Worm (Caenorhabditis elegans) whole organism, late embryonic: ENCODE results near the gene fbxb-55.

ENCODE experiments used
- C08G9.2 ChIP-seq: sonication (generic microtip); optimal IDR thresholded peaks from 2 replicates; lab custom pipeline; 2016; ENCODE audit warnings: mild to moderate bottlenecking, missing genetic modification characterization, moderate library complexity, missing compliant biosample characterization
- C38D4.7 ChIP-seq: fragments of 200-800 bp; sonication (Bioruptor generic); optimal IDR thresholded peaks from 2 replicates; lab custom pipeline; 2018; ENCODE audit warnings: mild to moderate bottlenecking, missing genetic modification characterization, moderate library complexity, missing compliant biosample characterization
- K02D7.2 ChIP-seq: sonication (generic microtip); optimal IDR thresholded peaks from 2 replicates; lab custom pipeline; 2017; ENCODE audit warnings: mild to moderate bottlenecking, missing genetic modification characterization, missing compliant biosample characterization
- T23F11.4 ChIP-seq: fragments of 200-800 bp; sonication (Bioruptor generic); optimal IDR thresholded peaks from 2 replicates; lab custom pipeline; 2018; ENCODE audit warnings: mild to moderate bottlenecking, missing genetic modification characterization, missing compliant biosample characterization
- ahr-1 ChIP-seq: sonication (generic microtip); optimal IDR thresholded peaks from 2 replicates; lab custom pipeline; 2016; ENCODE audit warnings: missing genetic modification characterization, missing compliant biosample characterization
- ceh-14 ChIP-seq: sonication (generic microtip); optimal IDR thresholded peaks from 2 replicates; lab custom pipeline; 2016; ENCODE audit warnings: missing genotype, missing genetic modification characterization, missing compliant biosample characterization
- ceh-18 ChIP-seq: sonication (generic microtip); optimal IDR thresholded peaks from 2 replicates; lab custom pipeline; 2016; ENCODE audit warnings: missing genetic modification characterization, missing compliant biosample characterization
- ceh-34 ChIP-seq: sonication (generic microtip); optimal IDR thresholded peaks from 2 replicates; lab custom pipeline; 2016; ENCODE audit warnings: mild to moderate bottlenecking, missing genetic modification characterization, missing compliant biosample characterization
- ceh-9 ChIP-seq: sonication (generic microtip); optimal IDR thresholded peaks from 2 replicates; lab custom pipeline; 2016; ENCODE audit warnings: mild to moderate bottlenecking, missing genetic modification characterization, inconsistent platforms, missing compliant biosample characterization
- che-1 ChIP-seq: sonication (generic microtip); optimal IDR thresholded peaks from 2 replicates; lab custom pipeline; 2016; ENCODE audit warnings: mild to moderate bottlenecking, missing genetic modification characterization, missing compliant biosample characterization
- dmd-4 ChIP-seq: sonication (generic microtip); optimal IDR thresholded peaks from 2 replicates; lab custom pipeline; 2016; ENCODE audit warnings: borderline replicate concordance, missing genetic modification characterization, missing compliant biosample characterization
- elt-2 ChIP-seq: sonication (generic microtip); optimal IDR thresholded peaks from 2 replicates; lab custom pipeline; 2016; ENCODE audit warnings: missing genetic modification reagents, missing genetic modification characterization, missing compliant biosample characterization
- ets-4 ChIP-seq: sonication (generic microtip); optimal IDR thresholded peaks from 2 replicates; lab custom pipeline; 2016; ENCODE audit warnings: missing genetic modification characterization, missing compliant biosample characterization
- fkh-10 ChIP-seq: fragments of 150-350 bp; optimal IDR thresholded peaks from 2 replicates; lab custom pipeline; 2014; ENCODE audit warnings: missing biosample characterization, missing genetic modification reagents, missing genetic modification characterization
- gmeb-2 ChIP-seq: sonication (generic microtip); optimal IDR thresholded peaks from 2 replicates; lab custom pipeline; 2016; ENCODE audit warnings: missing genetic modification characterization, inconsistent platforms, missing compliant biosample characterization
- hlh-13 ChIP-seq: fragments of 200-800 bp; sonication (Bioruptor generic); optimal IDR thresholded peaks from 2 replicates; lab custom pipeline; 2018; ENCODE audit warnings: mild to moderate bottlenecking, missing genetic modification characterization, missing compliant biosample characterization
- hlh-15 ChIP-seq: sonication (generic microtip); optimal IDR thresholded peaks from 2 replicates; lab custom pipeline; 2016; ENCODE audit warnings: missing genetic modification characterization, missing compliant biosample characterization
- hlh-6 ChIP-seq: sonication (generic microtip); optimal IDR thresholded peaks from 2 replicates; lab custom pipeline; 2016; ENCODE audit warnings: missing genotype, missing genetic modification characterization, missing compliant biosample characterization
- lin-11 ChIP-seq: fragments of 200-800 bp; sonication (Bioruptor generic); optimal IDR thresholded peaks from 2 replicates; lab custom pipeline; 2018; ENCODE audit warnings: mild to moderate bottlenecking, missing genetic modification characterization, missing compliant biosample characterization
- madf-2 ChIP-seq: sonication (generic microtip); optimal IDR thresholded peaks from 2 replicates; lab custom pipeline; 2017; ENCODE audit warnings: missing genetic modification characterization, missing compliant biosample characterization
- mec-3 ChIP-seq: sonication (generic microtip); optimal IDR thresholded peaks from 2 replicates; lab custom pipeline; 2016; ENCODE audit warnings: borderline replicate concordance, missing genetic modification characterization, missing compliant biosample characterization
- nfya-1 ChIP-seq: sonication (generic microtip); optimal IDR thresholded peaks from 2 replicates; lab custom pipeline; 2017; ENCODE audit warnings: missing genetic modification characterization, mild to moderate bottlenecking, missing compliant biosample characterization, antibody characterized with exemption, moderate library complexity
- nhr-232 ChIP-seq: sonication (generic microtip); optimal IDR thresholded peaks from 2 replicates; lab custom pipeline; 2016; ENCODE audit warnings: missing genetic modification characterization, missing compliant biosample characterization
- odd-2 ChIP-seq: sonication (generic microtip); optimal IDR thresholded peaks from 2 replicates; lab custom pipeline; 2017; ENCODE audit warnings: antibody characterized with exemption, mild to moderate bottlenecking, missing genetic modification characterization, missing compliant biosample characterization
- pha-4 ChIP-seq: fragments of 150-350 bp; optimal IDR thresholded peaks from 2 replicates; lab custom pipeline; 2018; ENCODE audit warnings: missing biosample characterization, missing genetic modification reagents, missing genetic modification characterization
- pros-1 ChIP-seq: fragments of 150-350 bp; optimal IDR thresholded peaks from 2 replicates; lab custom pipeline; 2014; ENCODE audit warnings: missing biosample characterization, missing genetic modification reagents, missing genetic modification characterization
- ref-2 ChIP-seq: sonication (generic microtip); optimal IDR thresholded peaks from 2 replicates; lab custom pipeline; 2016; ENCODE audit warnings: missing genetic modification characterization, missing compliant biosample characterization
- rnt-1 ChIP-seq: sonication (generic microtip); optimal IDR thresholded peaks from 2 replicates; lab custom pipeline; 2016; ENCODE audit warnings: missing genetic modification characterization, missing compliant biosample characterization
- sdc-2 ChIP-seq: sonication (generic microtip); optimal IDR thresholded peaks from 2 replicates; lab custom pipeline; 2016; ENCODE audit warnings: missing genotype, missing genetic modification characterization, missing compliant biosample characterization
- syd-9 ChIP-seq: sonication (generic microtip); optimal IDR thresholded peaks from 2 replicates; lab custom pipeline; 2016; ENCODE audit warnings: mild to moderate bottlenecking, missing genetic modification characterization, moderate library complexity, missing compliant biosample characterization
- tbx-2 ChIP-seq: sonication (generic microtip); optimal IDR thresholded peaks from 2 replicates; lab custom pipeline; 2016; ENCODE audit warnings: missing genetic modification characterization, missing compliant biosample characterization
- tbx-7 ChIP-seq: sonication (generic microtip); optimal IDR thresholded peaks from 2 replicates; lab custom pipeline; 2016; ENCODE audit warnings: missing genotype, missing genetic modification characterization, missing compliant biosample characterization
- unc-3 ChIP-seq, 2 experiments: fragments of 200-800 bp in 1 of 2; sonication (Bioruptor generic) in 1 of 2; sonication (generic microtip) in 1 of 2; conservative IDR thresholded peaks in 1 of 2; optimal IDR thresholded peaks in 1 of 2; 2 replicates each; pipeline versions ENCODE4 v1.3.6 to Lab custom; 2016 to 2022; ENCODE audit warnings: missing compliant biosample characterization in 2 of 2, missing genetic modification characterization in 2 of 2, missing genetic modification reagents in 1 of 2
- unc-55 ChIP-seq: sonication (generic microtip); optimal IDR thresholded peaks from 2 replicates; lab custom pipeline; 2017; ENCODE audit warnings: missing biosample characterization, missing genetic modification reagents, missing genetic modification characterization
- unc-86 ChIP-seq: sonication (generic microtip); optimal IDR thresholded peaks from 2 replicates; lab custom pipeline; 2016; ENCODE audit warnings: missing genetic modification characterization, missing compliant biosample characterization
- ztf-16 ChIP-seq: sonication (generic microtip); optimal IDR thresholded peaks from 2 replicates; lab custom pipeline; 2017; ENCODE audit warnings: missing genetic modification characterization, missing compliant biosample characterization

Gene fbxb-55

DNA sequence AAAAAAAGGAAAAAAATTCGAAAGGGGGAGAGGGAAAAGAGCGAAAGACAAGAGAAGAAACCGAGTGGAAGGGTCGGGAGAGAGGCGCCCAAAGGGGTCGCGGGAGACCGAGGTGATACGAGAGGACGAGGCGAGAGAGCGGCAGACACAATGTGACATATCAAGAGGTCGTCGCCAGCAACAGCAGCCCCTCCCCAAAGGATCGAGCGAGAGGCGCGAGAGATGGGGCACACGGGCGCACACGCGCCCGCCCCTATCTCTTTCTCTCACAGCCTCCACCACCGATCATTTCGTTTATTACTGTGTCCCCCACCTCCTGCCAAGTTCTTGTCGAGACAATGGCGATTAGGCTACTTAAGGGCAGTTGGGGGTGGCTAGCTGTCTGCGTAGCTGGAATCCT is 40.4 kb upstream of the fbxb-55 start (continued):
- no peak for TF ChIP-seq unc-86 (tag; lab: Kevin White, UChicago)
- peak; percentile 91 for TF ChIP-seq ceh-18 (tag; lab: Kevin White, UChicago)
- peak; percentile 66 for TF ChIP-seq tbx-2 (tag; lab: Kevin White, UChicago)
- TF ChIP-seq hlh-13 = no peak
- TF ChIP-seq C08G9.2 (tag; lab: Kevin White, UChicago) = peak; percentile 25
- TF ChIP-seq ceh-34 (tag; lab: Kevin White, UChicago) = peak; percentile 43
- TF ChIP-seq unc-55 = peak; percentile 69
- TF ChIP-seq sdc-2 (tag; lab: Kevin White, UChicago) = peak; percentile 37
- no peak for TF ChIP-seq ztf-16 (tag; lab: Kevin White, UChicago)
- peak; percentile 2 for TF ChIP-seq pros-1 (tag; lab: Kevin White, UChicago)
- no peak for TF ChIP-seq K02D7.2 (tag; lab: Kevin White, UChicago)
- TF ChIP-seq ref-2 = peak; percentile 18
- TF ChIP-seq ceh-9 = no peak
- TF ChIP-seq unc-3 (GFP tag; conservative IDR thresholded peaks at IDR 0.05; lab: Robert Waterston, UW) = no peak
- TF ChIP-seq unc-3 (tag; optimal IDR thresholded peaks at IDR 0.05; lab: Kevin White, UChicago) = no peak

ce11 chrIV:4029288-4029687 is 39.3 kb upstream of the fbxb-55 start:
- TF ChIP-seq nhr-232 (tag; lab: Kevin White, UChicago) (no peak), unc-55 (no peak), tbx-7 (tag; lab: Kevin White, UChicago) (no peak), nfya-1 (tag; lab: Kevin White, UChicago) (no peak), T23F11.4 (GFP tag; lab: Kevin White, UChicago) (no peak), rnt-1 (tag; lab: Kevin White, UChicago) (no peak), dmd-4 (no peak)

DNA sequence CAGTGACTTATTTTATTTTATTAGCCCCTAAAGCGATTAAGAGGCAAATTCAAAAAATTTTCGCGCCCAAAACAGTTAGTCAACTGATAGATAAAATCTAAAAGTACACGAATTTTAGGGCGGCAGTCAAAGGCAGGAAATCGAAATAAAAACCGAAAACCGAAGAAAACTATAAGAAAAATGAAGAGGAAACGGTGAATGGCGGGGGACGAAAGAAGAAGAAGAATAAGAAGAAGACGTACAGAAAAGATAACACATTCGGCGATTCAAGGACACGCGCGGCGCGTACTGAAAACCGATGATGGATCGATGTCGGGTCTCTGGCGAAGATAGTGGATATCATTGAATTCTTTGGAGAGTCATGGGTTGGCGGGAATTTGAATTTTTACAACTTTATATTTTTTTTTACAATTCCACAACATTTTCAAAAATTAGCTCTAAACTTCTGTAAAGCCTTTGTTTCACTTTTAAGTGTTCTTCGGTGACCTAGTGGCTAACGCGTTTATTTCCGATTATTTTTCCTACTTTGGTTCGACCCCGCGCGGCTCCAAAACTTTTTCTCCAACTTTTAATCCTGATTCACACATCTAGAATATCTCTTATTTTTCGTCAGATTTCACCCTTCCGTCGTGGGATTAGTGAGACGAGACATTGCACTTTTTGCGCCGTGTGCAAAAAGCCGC is 37.5 kb upstream of the fbxb-55 start:
- no peak for TF ChIP-seq elt-2 (tag; lab: Kevin White, UChicago)
- no peak for TF ChIP-seq ceh-14
- TF ChIP-seq fkh-10 (GFP tag; lab: Kevin White, UChicago) = no peak
- TF ChIP-seq unc-3 (GFP tag; conservative IDR thresholded peaks at IDR 0.05; lab: Robert Waterston, UW) = no peak
- no peak for TF ChIP-seq unc-3 (tag; optimal IDR thresholded peaks at IDR 0.05; lab: Kevin White, UChicago)
- no peak for TF ChIP-seq ets-4 (tag; lab: Kevin White, UChicago)
- no peak for TF ChIP-seq pha-4 (tag; lab: Kevin White, UChicago)
- TF ChIP-seq hlh-6 = no peak
- no peak for TF ChIP-seq nfya-1 (tag; lab: Kevin White, UChicago)
- TF ChIP-seq madf-2 = no peak
- TF ChIP-seq C38D4.7 = no peak
- no peak for TF ChIP-seq syd-9 (tag; lab: Kevin White, UChicago)
- TF ChIP-seq mec-3 = no peak
- TF ChIP-seq odd-2 (tag; lab: Kevin White, UChicago) = no peak
- no peak for TF ChIP-seq gmeb-2 (tag; lab: Kevin White, UChicago)
- TF ChIP-seq che-1 (tag; lab: Kevin White, UChicago) = no peak
- TF ChIP-seq hlh-15 (tag; lab: Kevin White, UChicago) = no peak
- no peak for TF ChIP-seq lin-11
- TF ChIP-seq ceh-9 = no peak

- TF ChIP-seq madf-2 (no peak), ahr-1 (tag; lab: Kevin White, UChicago) (no peak), nfya-1 (tag; lab: Kevin White, UChicago) (no peak), pros-1 (tag; lab: Kevin White, UChicago) (no peak), elt-2 (tag; lab: Kevin White, UChicago) (peak; percentile 83), T23F11.4 (GFP tag; lab: Kevin White, UChicago) (no peak)
- TF ChIP-seq, all 69 proteins: peak for 1
Observed at ce11 chrIV:4032350-4032749, 36.2 kb upstream of the fbxb-55 start.
